Worm (Caenorhabditis elegans): ENCODE data around the gene K01D12.7.

DNA sequence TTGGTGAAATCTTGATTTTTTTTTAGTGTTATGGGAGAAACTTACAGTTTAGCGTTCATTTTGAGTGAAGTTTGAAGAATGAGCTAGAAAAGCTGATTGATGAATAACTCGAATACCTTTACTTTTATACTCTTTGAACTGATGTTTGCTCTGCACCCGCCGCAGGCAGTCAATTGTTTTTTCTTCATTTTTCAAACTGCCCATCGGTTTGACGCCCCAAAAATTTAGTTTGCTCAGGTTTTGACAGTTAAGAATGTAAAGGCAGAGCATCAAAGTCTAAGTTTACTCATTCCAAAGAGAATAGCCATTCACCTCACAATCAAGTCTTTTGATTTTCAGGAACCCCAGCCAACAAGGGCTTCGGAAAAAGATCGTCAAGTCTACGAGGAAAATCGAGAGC is 39.6 kb downstream of the K01D12.7 start, which contains the start of gene fipr-1:
- TF ChIP-seq pes-1 (GFP tag; IDR thresholded peaks at IDR 0.05) (no peak), ceh-36 (tag; optimal IDR thresholded peaks at IDR 0.05) (no peak), ama-1 (optimal IDR thresholded peaks at IDR 0.05) (no peak), flt-1 (GFP tag; IDR thresholded peaks at IDR 0.05) (no peak)
